Fruit fly (Drosophila melanogaster) whole organism, embryonic: Measurements from ENCODE around the gene mRpL12.

Experiments used
- Abd-B ChIP-seq: fragments of 200-800 bp; sonication (Bioruptor generic); optimal IDR thresholded peaks from 2 replicates; lab custom pipeline; 2018; ENCODE audit warnings: missing biosample characterization, mild to moderate bottlenecking, missing genetic modification characterization, moderate library complexity
- Ada2b ChIP-seq: fragments of 200-800 bp; sonication (Bioruptor generic); IDR thresholded peaks from 2 replicates; pipeline ENCODE4 v1.3.6; 2022; ENCODE audit warnings: missing biosample characterization, missing genetic modification characterization
- Aef1 ChIP-seq: fragments of 200-800 bp; sonication (Bioruptor generic); IDR thresholded peaks from 3 replicates; pipeline ENCODE4 v1.3.6; 2022; ENCODE audit warnings: missing biosample characterization, missing genetic modification characterization
- Blimp-1 ChIP-seq: fragments of 200-800 bp; sonication (Bioruptor generic); optimal IDR thresholded peaks from 3 replicates; lab custom pipeline; 2018; ENCODE audit warnings: missing biosample characterization, missing genetic modification characterization, mild to moderate bottlenecking, moderate library complexity, missing genetic modification reagents
- C15 ChIP-seq: fragments of 200-800 bp; sonication (Bioruptor generic); IDR thresholded peaks from 3 replicates; pipeline ENCODE4 v1.3.6; 2022; ENCODE audit warnings: missing biosample characterization, missing genetic modification characterization
- CG10147 ChIP-seq: fragments of 200-800 bp; sonication (Bioruptor generic); optimal IDR thresholded peaks from 2 replicates; lab custom pipeline; 2019; ENCODE audit warnings: missing biosample characterization, mild to moderate bottlenecking, missing genetic modification characterization, moderate library complexity
- CG10274 ChIP-seq: fragments of 200-800 bp; sonication (Bioruptor generic); optimal IDR thresholded peaks from 3 replicates; lab custom pipeline; 2017; ENCODE audit warnings: missing biosample characterization, mild to moderate bottlenecking, missing genetic modification characterization
- CG11695 ChIP-seq: fragments of 200-800 bp; sonication (Bioruptor generic); IDR thresholded peaks from 3 replicates; pipeline ENCODE4 v1.3.6; 2022; ENCODE audit warnings: missing biosample characterization, missing genetic modification characterization
- CG12942 ChIP-seq: fragments of 200-800 bp; sonication (Bioruptor generic); optimal IDR thresholded peaks from 3 replicates; lab custom pipeline; 2016; ENCODE audit warnings: missing biosample characterization, missing genetic modification characterization
- CG13894 ChIP-seq: fragments of 200-800 bp; sonication (Bioruptor generic); optimal IDR thresholded peaks from 3 replicates; lab custom pipeline; 2018; ENCODE audit warnings: missing biosample characterization, mild to moderate bottlenecking, missing genetic modification characterization, moderate library complexity
- CG14441 ChIP-seq: fragments of 200-800 bp; sonication (Bioruptor generic); IDR thresholded peaks from 2 replicates; pipeline ENCODE4 v1.3.6; 2022; ENCODE audit warnings: missing biosample characterization, missing genetic modification characterization
- CG16815 ChIP-seq: fragments of 200-800 bp; sonication (Bioruptor generic); optimal IDR thresholded peaks from 3 replicates; lab custom pipeline; 2017; ENCODE audit warnings: missing biosample characterization, mild to moderate bottlenecking, missing genetic modification characterization
- CG2712 ChIP-seq: fragments of 200-800 bp; optimal IDR thresholded peaks from 3 replicates; lab custom pipeline; 2019; ENCODE audit warnings: missing biosample characterization, mild to moderate bottlenecking, missing genetic modification characterization, moderate library complexity
- CG30020 ChIP-seq: fragments of 200-800 bp; optimal IDR thresholded peaks from 2 replicates; lab custom pipeline; 2019; ENCODE audit warnings: missing biosample characterization, mild to moderate bottlenecking, missing genetic modification characterization, moderate library complexity
- CG31441 ChIP-seq: fragments of 200-800 bp; sonication (Bioruptor generic); IDR thresholded peaks from 2 replicates; pipeline ENCODE4 v1.3.6; 2022; ENCODE audit warnings: missing biosample characterization, missing genetic modification characterization
- CG5245 ChIP-seq: fragments of 200-800 bp; sonication (Bioruptor generic); optimal IDR thresholded peaks from 3 replicates; lab custom pipeline; 2016; ENCODE audit warnings: missing biosample characterization, missing genetic modification characterization
- CG6813 ChIP-seq: fragments of 200-800 bp; sonication (Bioruptor generic); optimal IDR thresholded peaks from 2 replicates; lab custom pipeline; 2017; ENCODE audit warnings: missing biosample characterization, missing genetic modification characterization, mild to moderate bottlenecking, moderate library complexity, missing genetic modification reagents
- CG8281 ChIP-seq: fragments of 200-800 bp; sonication (Bioruptor generic); optimal IDR thresholded peaks from 2 replicates; lab custom pipeline; 2018; ENCODE audit warnings: missing biosample characterization, mild to moderate bottlenecking, missing genetic modification characterization, moderate library complexity
- CG9932 ChIP-seq: fragments of 200-800 bp; sonication (Bioruptor generic); IDR thresholded peaks from 2 replicates; pipeline ENCODE4 v1.3.6; 2022; ENCODE audit warnings: missing biosample characterization, missing genetic modification characterization
- CHES-1-like ChIP-seq: fragments of 200-800 bp; sonication (Bioruptor generic); optimal IDR thresholded peaks from 2 replicates; lab custom pipeline; 2016; ENCODE audit warnings: missing biosample characterization, missing genetic modification characterization
- Doc3 ChIP-seq: fragments of 200-800 bp; sonication (Bioruptor generic); IDR thresholded peaks from 3 replicates; pipeline ENCODE4 v1.3.6; 2022; ENCODE audit warnings: missing biosample characterization, missing genetic modification characterization; ENCODE audit not compliant: partially characterized antibody
- Dp ChIP-seq: fragments of 200-800 bp; sonication (Bioruptor generic); optimal IDR thresholded peaks from 2 replicates; lab custom pipeline; 2018; ENCODE audit warnings: missing biosample characterization, mild to moderate bottlenecking, missing genetic modification characterization, moderate library complexity
- Drgx ChIP-seq: fragments of 200-800 bp; sonication (Bioruptor generic); IDR thresholded peaks from 2 replicates; pipeline ENCODE4 v1.3.6; 2022; ENCODE audit warnings: missing biosample characterization, missing genetic modification characterization
- Ets97D ChIP-seq: fragments of 200-800 bp; sonication (Bioruptor generic); optimal IDR thresholded peaks from 3 replicates; lab custom pipeline; 2016; ENCODE audit warnings: missing biosample characterization, missing genetic modification characterization
- Fer1 ChIP-seq: fragments of 200-800 bp; sonication (Bioruptor generic); optimal IDR thresholded peaks from 2 replicates; lab custom pipeline; 2017; ENCODE audit warnings: missing biosample characterization, mild to moderate bottlenecking, missing genetic modification characterization
- GATAe ChIP-seq: fragments of 200-800 bp; sonication (Bioruptor generic); conservative IDR thresholded peaks from 2 replicates; pipeline ENCODE4 v1.3.6; 2022; ENCODE audit warnings: missing biosample characterization, missing genetic modification characterization
- Hr51 ChIP-seq, 2 experiments: fragments of 200-800 bp; sonication (Bioruptor generic); optimal IDR thresholded peaks; 2 replicates in 1 of 2; 3 replicates in 1 of 2; lab custom pipeline; 2016 to 2018; ENCODE audit warnings: missing biosample characterization in 2 of 2, missing genetic modification characterization in 2 of 2, mild to moderate bottlenecking in 1 of 2, moderate library complexity in 1 of 2
- Hsf ChIP-seq: fragments of 200-800 bp; sonication (Bioruptor generic); optimal IDR thresholded peaks from 3 replicates; lab custom pipeline; 2016; ENCODE audit warnings: missing biosample characterization, missing genetic modification characterization
- Mes4 ChIP-seq: fragments of 200-800 bp; sonication (Bioruptor generic); optimal IDR thresholded peaks from 2 replicates; lab custom pipeline; 2016; ENCODE audit warnings: missing biosample characterization, missing genetic modification characterization
- Optix ChIP-seq: fragments of 200-800 bp; sonication (Bioruptor generic); IDR thresholded peaks from 3 replicates; pipeline ENCODE4 v1.3.6; 2022; ENCODE audit warnings: missing biosample characterization, missing genetic modification characterization
- ash1 ChIP-seq: fragments of 200-800 bp; sonication (Bioruptor generic); optimal IDR thresholded peaks from 2 replicates; lab custom pipeline; 2018; ENCODE audit warnings: missing biosample characterization, mild to moderate bottlenecking, missing genetic modification characterization
- bsh ChIP-seq, 2 experiments: fragments of 200-800 bp; sonication (Bioruptor generic); optimal IDR thresholded peaks; 2 replicates each; lab custom pipeline; 2017 to 2018; ENCODE audit warnings: mild to moderate bottlenecking in 2 of 2, missing biosample characterization in 2 of 2, missing genetic modification characterization in 2 of 2, moderate library complexity in 1 of 2
- chif ChIP-seq, 2 experiments: fragments of 200-800 bp; sonication (Bioruptor generic); optimal IDR thresholded peaks; 3 replicates each; lab custom pipeline; 2016; ENCODE audit warnings: missing biosample characterization in 2 of 2, missing genetic modification characterization in 2 of 2
- danr ChIP-seq: fragments of 200-800 bp; sonication (Bioruptor generic); IDR thresholded peaks from 2 replicates; pipeline ENCODE4 v1.3.6; 2022; ENCODE audit warnings: missing biosample characterization, missing genetic modification characterization
- dimm ChIP-seq: fragments of 200-800 bp; sonication (Bioruptor generic); IDR thresholded peaks from 2 replicates; pipeline ENCODE4 v1.3.6; 2022; ENCODE audit warnings: missing biosample characterization, missing genetic modification characterization
- eve ChIP-seq, 2 experiments: fragments of >200 bp; optimal IDR thresholded peaks; 2 replicates each; lab custom pipeline; 2017; ENCODE audit warnings: missing biosample characterization in 2 of 2, missing genetic modification characterization in 2 of 2
- fd3F ChIP-seq: fragments of 200-800 bp; sonication (Bioruptor generic); optimal IDR thresholded peaks from 2 replicates; lab custom pipeline; 2018; ENCODE audit warnings: missing biosample characterization, mild to moderate bottlenecking, missing genetic modification characterization, moderate library complexity
- gem ChIP-seq: fragments of 200-800 bp; sonication (Bioruptor generic); optimal IDR thresholded peaks from 2 replicates; lab custom pipeline; 2019; ENCODE audit warnings: missing biosample characterization, mild to moderate bottlenecking, missing genetic modification characterization, moderate library complexity
- hkb ChIP-seq, 2 experiments: fragments of 200-800 bp in 1 of 2; fragments of >200 bp in 1 of 2; sonication (Bioruptor generic) in 1 of 2; IDR thresholded peaks in 1 of 2; optimal IDR thresholded peaks in 1 of 2; 2 replicates each; pipeline versions ENCODE4 v1.3.6 to Lab custom; 2017 to 2022; ENCODE audit warnings: missing biosample characterization in 1 of 2, missing genetic modification characterization in 1 of 2
- hth ChIP-seq: fragments of >200 bp; optimal IDR thresholded peaks from 2 replicates; lab custom pipeline; 2017; ENCODE audit warnings: inconsistent platforms
- nerfin-2 ChIP-seq: fragments of 200-800 bp; sonication (Bioruptor generic); IDR thresholded peaks from 2 replicates; pipeline ENCODE4 v1.3.6; 2022; ENCODE audit warnings: missing biosample characterization, missing genetic modification characterization; ENCODE audit not compliant: partially characterized antibody
- nmo ChIP-seq: fragments of 200-800 bp; sonication (Bioruptor generic); optimal IDR thresholded peaks from 2 replicates; lab custom pipeline; 2018; ENCODE audit warnings: missing biosample characterization, mild to moderate bottlenecking, missing genetic modification characterization, moderate library complexity
- odd ChIP-seq: fragments of 200-800 bp; sonication (Bioruptor generic); optimal IDR thresholded peaks from 2 replicates; lab custom pipeline; 2017; ENCODE audit warnings: missing biosample characterization, mild to moderate bottlenecking, missing genetic modification characterization
- sc ChIP-seq, 3 experiments: fragments of >200 bp in 2 of 3; fragments of 200-800 bp in 1 of 3; sonication (Bioruptor generic) in 1 of 3; optimal IDR thresholded peaks; 2 replicates in 2 of 3; 3 replicates in 1 of 3; lab custom pipeline; 2017; ENCODE audit warnings: mild to moderate bottlenecking in 1 of 3, missing biosample characterization in 1 of 3, missing genetic modification characterization in 1 of 3, missing genetic modification reagents in 1 of 3
- sd ChIP-seq: fragments of 200-800 bp; sonication (Bioruptor generic); optimal IDR thresholded peaks from 3 replicates; lab custom pipeline; 2018; ENCODE audit warnings: missing biosample characterization, mild to moderate bottlenecking, missing genetic modification characterization, moderate library complexity
- sens ChIP-seq: fragments of 200-800 bp; sonication (Bioruptor generic); peaks from one replicate; lab custom pipeline; 2016; ENCODE audit warnings: missing biosample characterization, missing genetic modification characterization
- sima ChIP-seq: fragments of 200-800 bp; sonication (Bioruptor generic); optimal IDR thresholded peaks from 2 replicates; lab custom pipeline; 2016; ENCODE audit warnings: missing biosample characterization, missing genetic modification characterization
- sna ChIP-seq: fragments of 200-800 bp; sonication (Bioruptor generic); IDR thresholded peaks from 2 replicates; pipeline ENCODE4 v1.3.6; 2022; ENCODE audit warnings: missing biosample characterization, missing genetic modification characterization; ENCODE audit not compliant: partially characterized antibody
- trem ChIP-seq: fragments of 200-800 bp; optimal IDR thresholded peaks from 3 replicates; lab custom pipeline; 2019; ENCODE audit warnings: missing biosample characterization, mild to moderate bottlenecking, missing genetic modification characterization, moderate library complexity
- twi ChIP-seq: fragments of 200-800 bp; optimal IDR thresholded peaks from 2 replicates; lab custom pipeline; 2019; ENCODE audit warnings: missing biosample characterization, mild to moderate bottlenecking, missing genetic modification characterization, moderate library complexity
- vnd ChIP-seq: fragments of 200-800 bp; sonication (Bioruptor generic); IDR thresholded peaks from 3 replicates; pipeline ENCODE4 v1.3.6; 2022; ENCODE audit warnings: missing biosample characterization, missing genetic modification characterization; ENCODE audit not compliant: partially characterized antibody

mRpL12 gene

DNA sequence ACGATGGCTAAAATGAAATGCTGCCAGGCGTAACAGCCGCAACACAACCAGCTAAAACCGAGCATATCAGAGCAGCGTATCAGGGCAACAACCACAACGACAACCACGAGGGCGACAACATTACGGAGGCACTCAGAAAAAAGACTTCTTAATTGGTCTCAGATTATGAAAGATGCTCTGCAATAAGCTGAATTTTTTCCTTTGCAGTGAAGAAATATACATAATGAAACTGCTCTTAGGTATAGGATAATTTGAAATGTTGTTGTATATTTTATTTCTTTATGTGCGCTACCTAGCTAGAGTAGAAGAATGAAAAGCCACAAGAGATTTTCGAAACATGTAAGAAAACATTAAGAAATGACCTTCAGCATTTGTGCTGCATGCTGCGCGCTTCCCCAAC, 27.1 kb upstream of the mRpL12 start (continued):
- no peak for TF ChIP-seq sd
- TF ChIP-seq Drgx (GFP tag; lab: Robert Waterston, UW) = peak; percentile 28; the same call in 1 of the 2 replicates
- TF ChIP-seq nerfin-2 (GFP tag; lab: Robert Waterston, UW) = no peak
- TF ChIP-seq Abd-B = no peak
- TF ChIP-seq chif (GFP tag; optimal IDR thresholded peaks at IDR 0.05; lab: Kevin White, UChicago) = no peak
- TF ChIP-seq CG30020 (tag; lab: Kevin White, UChicago) = no peak
- TF ChIP-seq CG5245 (GFP tag; lab: Kevin White, UChicago) = no peak
- TF ChIP-seq gem (tag; lab: Kevin White, UChicago) = peak; percentile 19
- no peak for TF ChIP-seq twi (tag; lab: Kevin White, UChicago)
- no peak for TF ChIP-seq sna (GFP tag; lab: Robert Waterston, UW)
- TF ChIP-seq CG2712 = no peak
- TF ChIP-seq CG9932 = no peak
- TF ChIP-seq sima (GFP tag; lab: Kevin White, UChicago) = no peak
- TF ChIP-seq vnd (GFP tag; lab: Robert Waterston, UW) = no peak
- TF ChIP-seq CG16815 (GFP tag; lab: Kevin White, UChicago) = no peak
- TF ChIP-seq CG8281 = no peak
- peak; percentile 40; the same call in 1 of the 2 replicates for TF ChIP-seq CG14441 (GFP tag; lab: Robert Waterston, UW)
- no peak for TF ChIP-seq C15 (GFP tag; lab: Robert Waterston, UW)
- TF ChIP-seq Ada2b = 0 out of 2 replicates have a peak, but pooled peaks have one; percentile 20
- TF ChIP-seq CG13894 (tag; lab: Kevin White, UChicago) = no peak
- TF ChIP-seq dimm (GFP tag; lab: Robert Waterston, UW) = no peak
- TF ChIP-seq CG12942 = no peak
- no peak for TF ChIP-seq danr (GFP tag; lab: Robert Waterston, UW)
- TF ChIP-seq Optix (GFP tag; lab: Robert Waterston, UW) = no peak
- no peak for TF ChIP-seq Aef1 (GFP tag; lab: Robert Waterston, UW)
- no peak for TF ChIP-seq Hsf (GFP tag; lab: Kevin White, UChicago)
- no peak for TF ChIP-seq bsh (GFP tag; optimal IDR thresholded peaks at IDR 0.05; lab: Kevin White, UChicago)
- no peak for TF ChIP-seq Mes4 (GFP tag; lab: Kevin White, UChicago)
- TF ChIP-seq sc (optimal IDR thresholded peaks at IDR 0.05; lab: Kevin White, UChicago) = no peak
- TF ChIP-seq sc (GFP tag; optimal IDR thresholded peaks at IDR 0.05; lab: Kevin White, UChicago) = no peak
- TF ChIP-seq trem (tag; lab: Kevin White, UChicago) = no peak
- TF ChIP-seq CG10147 (GFP tag; lab: Kevin White, UChicago) = no peak
- no peak for TF ChIP-seq nmo
- TF ChIP-seq Doc3 (GFP tag; lab: Robert Waterston, UW) = no peak
- peak in 1 of 2 experiments; percentile 44 for TF ChIP-seq Hr51 (GFP tag; optimal IDR thresholded peaks at IDR 0.05; lab: Kevin White, UChicago)
- no peak for TF ChIP-seq hth (lab: Kevin White, UChicago)

DNA sequence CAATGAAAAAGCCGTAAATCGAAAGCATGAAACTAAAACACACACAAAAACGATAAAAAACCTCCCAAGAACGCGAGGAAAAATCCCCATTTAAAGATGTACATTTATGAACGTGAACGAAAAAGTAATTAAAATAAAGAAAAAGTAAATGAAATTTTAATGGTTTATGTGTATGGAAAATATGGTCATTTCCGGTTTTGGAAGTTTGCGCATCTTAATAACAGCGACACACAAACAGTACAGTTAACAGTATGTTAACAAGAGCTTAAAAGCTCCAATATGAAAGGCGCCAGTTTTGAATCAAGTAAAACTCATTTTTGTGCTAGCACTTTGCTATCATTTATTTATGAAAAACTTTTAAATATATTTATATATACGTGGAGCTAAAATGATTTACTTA, 24.7 kb upstream of the mRpL12 start:
- TF ChIP-seq Dp (GFP tag; lab: Kevin White, UChicago) (peak; percentile 66), fd3F (GFP tag; lab: Kevin White, UChicago) (no peak), hkb (optimal IDR thresholded peaks at IDR 0.05; lab: Kevin White, UChicago) (no peak), hkb (GFP tag; IDR thresholded peaks at IDR 0.05; lab: Robert Waterston, UW) (0 out of 2 replicates have a peak, but pooled peaks have one; percentile 22), sens (GFP tag; lab: Kevin White, UChicago) (peak; percentile 10), ash1 (no peak), CG6813 (GFP tag; lab: Kevin White, UChicago) (peak; percentile 13), Fer1 (GFP tag; lab: Kevin White, UChicago) (peak; percentile 44), CG10274 (GFP tag; lab: Kevin White, UChicago) (no peak), CHES-1-like (GFP tag; lab: Kevin White, UChicago) (no peak), Blimp-1 (no peak), Ets97D (GFP tag; lab: Kevin White, UChicago) (peak; percentile 89), eve (GFP tag; optimal IDR thresholded peaks at IDR 0.05; lab: Kevin White, UChicago) (peak in 1 of 2 experiments; percentile 50), CG11695 (0 out of 3 replicates have a peak, but pooled peaks have one; percentile 28), GATAe (GFP tag; lab: Robert Waterston, UW) (no peak), CG31441 (GFP tag; lab: Robert Waterston, UW) (peak; percentile 38; the same call in 1 of the 2 replicates), odd (GFP tag; lab: Kevin White, UChicago) (peak; percentile 40)
